Worm (Caenorhabditis elegans) whole organism, L4/young adult: Measurements from ENCODE around the gene Y55D9A.2.

Experiments used
- dao-5 ChIP-seq: sonication (generic microtip); optimal IDR thresholded peaks from 2 replicates; lab custom pipeline; 2016; ENCODE audit warnings: missing genotype, missing genetic modification characterization, moderate library complexity, missing compliant biosample characterization
- him-1 ChIP-seq: sonication (generic microtip); optimal IDR thresholded peaks from 2 replicates; lab custom pipeline; 2016; ENCODE audit warnings: missing genotype, missing genetic modification reagents, missing genetic modification characterization, missing compliant biosample characterization

DNA sequence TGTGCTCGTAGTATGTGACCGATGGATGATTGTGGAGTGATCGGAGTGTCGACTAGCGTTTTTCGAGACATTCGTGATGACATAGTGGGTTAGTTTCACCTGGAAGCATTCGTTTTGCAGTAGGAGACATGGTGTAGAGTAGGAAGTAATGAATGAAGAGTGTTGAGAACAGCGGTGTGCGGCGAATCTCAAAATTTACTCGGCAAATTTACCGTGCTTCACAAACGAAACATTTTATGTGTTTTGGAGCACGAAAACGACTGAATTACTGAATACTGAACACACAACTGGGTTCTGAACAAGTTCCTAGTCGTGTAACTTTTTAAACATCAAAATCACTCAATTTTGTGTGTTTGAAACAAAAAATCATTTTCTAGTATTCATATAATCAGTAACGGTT lies 24.2 kb downstream of the Y55D9A.2 start, which contains the start of gene K08E7.6:
- TF ChIP-seq him-1 (tag; lab: Kevin White, UChicago) (no peak), dao-5 (tag; lab: Kevin White, UChicago) (no peak)
